Worm (Caenorhabditis elegans) whole organism, young adult: ENCODE data around the gene zig-2.

Experiments
- nfya-1 ChIP-seq: sonication (generic microtip); optimal IDR thresholded peaks from 2 replicates; lab custom pipeline; 2017; ENCODE audit warnings: antibody characterized with exemption, missing compliant biosample characterization, missing genetic modification characterization, borderline replicate concordance; ENCODE audit not compliant: insufficient read depth
- pha-4 ChIP-seq: fragments of 150-350 bp; sonication (generic microtip); optimal IDR thresholded peaks from 2 replicates; lab custom pipeline; 2014; ENCODE audit warnings: missing biosample characterization, missing genetic modification reagents, missing genetic modification characterization
- rec-8 ChIP-seq, 2 experiments: sonication (generic microtip); optimal IDR thresholded peaks; 2 replicates each; lab custom pipeline; 2016; ENCODE audit warnings: mild to moderate bottlenecking in 2 of 2, missing genetic modification characterization in 2 of 2, missing genetic modification reagents in 2 of 2, missing genotype in 2 of 2, missing biosample characterization in 1 of 2, missing compliant biosample characterization in 1 of 2, moderate library complexity in 1 of 2
- snpc-4 ChIP-seq, 5 experiments: fragments of 150-350 bp in 1 of 5; sonication (generic microtip) in 4 of 5; optimal IDR thresholded peaks; 2 replicates each; lab custom pipeline; 2014 to 2018; ENCODE audit warnings: missing genetic modification characterization in 5 of 5, missing biosample characterization in 3 of 5, antibody characterized with exemption in 2 of 5, mild to moderate bottlenecking in 2 of 5, missing compliant biosample characterization in 2 of 5, missing genotype in 2 of 5, moderate library complexity in 2 of 5, missing genetic modification reagents in 1 of 5

- TF ChIP-seq snpc-4 (GFP tag; optimal IDR thresholded peaks at IDR 0.05; lab: Kevin White, UChicago), result no peak
- no peak for TF ChIP-seq snpc-4 (tag; optimal IDR thresholded peaks at IDR 0.05; lab: Kevin White, UChicago)
- TF ChIP-seq pha-4, result no peak
- TF ChIP-seq rec-8 (tag; optimal IDR thresholded peaks at IDR 0.05; lab: Kevin White, UChicago), result no peak
- no peak for TF ChIP-seq nfya-1 (tag; lab: Kevin White, UChicago)
Observed at ce11 chrX:12356581-12356980, 15.3 kb upstream of the zig-2 start, which contains the start of gene nspc-12.
